Fruit fly (Drosophila melanogaster) whole organism, pupa: ENCODE measurements around the gene CG6184.

Experiments
- CG10348 ChIP-seq: fragments of 200-800 bp; sonication (Bioruptor generic); IDR thresholded peaks from 2 replicates; pipeline ENCODE4 v1.3.6; 2022; ENCODE audit warnings: missing biosample characterization, missing genetic modification characterization
- CG12605 ChIP-seq: fragments of 200-800 bp; sonication (Bioruptor generic); IDR thresholded peaks from 2 replicates; pipeline ENCODE4 v1.3.6; 2022; ENCODE audit warnings: missing biosample characterization, missing genetic modification characterization
- CG13204 ChIP-seq: fragments of 200-800 bp; sonication (Bioruptor generic); optimal IDR thresholded peaks from 2 replicates; lab custom pipeline; 2018; ENCODE audit warnings: missing biosample characterization, mild to moderate bottlenecking, missing genetic modification characterization, moderate library complexity
- CG14655 ChIP-seq: fragments of 200-800 bp; sonication (Bioruptor generic); optimal IDR thresholded peaks from 3 replicates; lab custom pipeline; 2017; ENCODE audit warnings: mild to moderate bottlenecking, missing biosample characterization, missing genetic modification reagents, missing genetic modification characterization
- CG15710 ChIP-seq: fragments of 200-800 bp; sonication (Bioruptor generic); optimal IDR thresholded peaks from 2 replicates; lab custom pipeline; 2018; ENCODE audit warnings: missing biosample characterization, mild to moderate bottlenecking, missing genetic modification characterization, moderate library complexity
- CG17806 ChIP-seq: fragments of 200-800 bp; sonication (Bioruptor generic); optimal IDR thresholded peaks from 2 replicates; lab custom pipeline; 2018; ENCODE audit warnings: missing biosample characterization, mild to moderate bottlenecking, missing genetic modification characterization, moderate library complexity
- CG32121 ChIP-seq: fragments of 200-800 bp; sonication (Bioruptor generic); IDR thresholded peaks from 2 replicates; pipeline ENCODE4 v1.3.6; 2022; ENCODE audit warnings: missing biosample characterization, missing genetic modification characterization
- CG34367 ChIP-seq: fragments of 200-800 bp; sonication (Bioruptor generic); optimal IDR thresholded peaks from 2 replicates; lab custom pipeline; 2018; ENCODE audit warnings: missing biosample characterization, mild to moderate bottlenecking, missing genetic modification characterization
- CG4496 ChIP-seq: fragments of 200-800 bp; sonication (Bioruptor generic); IDR thresholded peaks from 3 replicates; pipeline ENCODE4 v1.3.6; 2022; ENCODE audit warnings: missing biosample characterization, missing genetic modification characterization
- CG8159 ChIP-seq: fragments of 200-800 bp; sonication (Bioruptor generic); optimal IDR thresholded peaks from 3 replicates; lab custom pipeline; 2018; ENCODE audit warnings: missing biosample characterization, mild to moderate bottlenecking, missing genetic modification characterization, moderate library complexity
- CG8301 ChIP-seq: fragments of 200-800 bp; sonication (Bioruptor generic); optimal IDR thresholded peaks from 2 replicates; lab custom pipeline; 2018; ENCODE audit warnings: missing biosample characterization, mild to moderate bottlenecking, missing genetic modification characterization
- CG9948 ChIP-seq: fragments of 200-800 bp; sonication (Bioruptor generic); optimal IDR thresholded peaks from 2 replicates; lab custom pipeline; 2018; ENCODE audit warnings: missing biosample characterization, mild to moderate bottlenecking, missing genetic modification characterization, moderate library complexity
- D1 ChIP-seq: fragments of 200-800 bp; sonication (Bioruptor generic); optimal IDR thresholded peaks from 2 replicates; lab custom pipeline; 2018; ENCODE audit warnings: missing biosample characterization, mild to moderate bottlenecking, missing genetic modification characterization, moderate library complexity
- EcR ChIP-seq: fragments of 200-800 bp; sonication (Bioruptor generic); optimal IDR thresholded peaks from 3 replicates; lab custom pipeline; 2019; ENCODE audit warnings: missing biosample characterization, missing genetic modification characterization, mild to moderate bottlenecking, moderate library complexity, missing genetic modification reagents
- Ets98B ChIP-seq: fragments of 200-800 bp; sonication (Bioruptor generic); IDR thresholded peaks from 2 replicates; pipeline ENCODE4 v1.3.6; 2022; ENCODE audit warnings: missing biosample characterization, missing genetic modification characterization
- Pif1A ChIP-seq: fragments of 200-800 bp; sonication (Bioruptor generic); optimal IDR thresholded peaks from 3 replicates; lab custom pipeline; 2016; ENCODE audit warnings: missing biosample characterization, missing genetic modification characterization
- Pif1B ChIP-seq: fragments of 200-800 bp; sonication (Bioruptor generic); optimal IDR thresholded peaks from 3 replicates; lab custom pipeline; 2016; ENCODE audit warnings: missing biosample characterization, missing genetic modification characterization
- Snoo ChIP-seq: fragments of 200-800 bp; sonication (Bioruptor generic); optimal IDR thresholded peaks from 3 replicates; lab custom pipeline; 2017; ENCODE audit warnings: missing biosample characterization, mild to moderate bottlenecking, missing genetic modification characterization, inconsistent platforms
- fd96Ca ChIP-seq: fragments of 200-800 bp; sonication (Bioruptor generic); IDR thresholded peaks from 3 replicates; pipeline ENCODE4 v1.3.6; 2022; ENCODE audit warnings: missing biosample characterization, missing genetic modification characterization
- gl ChIP-seq: fragments of 200-800 bp; sonication (Bioruptor generic); optimal IDR thresholded peaks from 2 replicates; lab custom pipeline; 2018; ENCODE audit warnings: missing biosample characterization, mild to moderate bottlenecking, missing genetic modification characterization
- rn ChIP-seq: fragments of 200-800 bp; sonication (Bioruptor generic); IDR thresholded peaks from 2 replicates; pipeline ENCODE4 v1.3.6; 2022; ENCODE audit warnings: missing biosample characterization, missing genetic modification characterization

The CG6184 gene

DNA sequence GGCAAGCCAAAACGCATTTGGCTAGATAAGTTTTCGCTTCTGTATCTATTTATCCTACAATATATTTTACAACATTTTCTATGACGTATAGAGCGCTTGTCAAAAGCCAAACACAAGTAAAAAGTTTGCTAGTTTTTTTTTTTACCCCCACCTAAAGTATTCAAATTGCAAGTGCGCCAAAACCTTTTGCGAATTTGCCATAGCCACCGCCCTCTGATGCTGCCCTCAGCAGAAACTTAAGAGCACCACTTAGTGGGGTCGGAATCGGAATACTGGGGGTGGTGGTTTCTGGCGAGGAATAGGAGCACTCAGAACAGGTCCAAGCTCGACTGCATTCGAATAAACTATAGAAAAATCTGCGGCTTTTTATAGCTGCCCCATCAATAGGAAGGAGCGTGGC lies at the start of gene CG6184:
Gene CG6184, minus strand, starts transcription at position 101 of the 400 bp plus-strand sequence.
- TF ChIP-seq CG4496 (GFP tag; lab: Robert Waterston, UW) (no peak), CG8159 (no peak), rn (GFP tag; lab: Robert Waterston, UW) (no peak), CG34367 (tag; lab: Kevin White, UChicago) (no peak), CG14655 (no peak), CG32121 (GFP tag; lab: Robert Waterston, UW) (no peak), CG8301 (tag; lab: Kevin White, UChicago) (no peak), CG17806 (tag; lab: Kevin White, UChicago) (no peak), CG10348 (GFP tag; lab: Robert Waterston, UW) (no peak), Pif1B (GFP tag; lab: Kevin White, UChicago) (no peak), Snoo (tag; lab: Kevin White, UChicago) (no peak)

dm6 chr3R:19703398-19703797 lies 45.7 kb upstream of the CG6184 start:
- TF ChIP-seq CG4496 (GFP tag; lab: Robert Waterston, UW) (no peak), rn (GFP tag; lab: Robert Waterston, UW) (no peak), gl (tag; lab: Kevin White, UChicago) (no peak), D1 (tag; lab: Kevin White, UChicago) (no peak), CG8159 (no peak), CG15710 (tag; lab: Kevin White, UChicago) (no peak), CG17806 (tag; lab: Kevin White, UChicago) (no peak), Pif1A (GFP tag; lab: Kevin White, UChicago) (no peak), fd96Ca (GFP tag; lab: Robert Waterston, UW) (no peak), CG9948 (tag; lab: Kevin White, UChicago) (no peak), CG12605 (GFP tag; lab: Robert Waterston, UW) (no peak), Snoo (tag; lab: Kevin White, UChicago) (no peak)
- TF ChIP-seq, all 21 proteins: peak for 0

DNA sequence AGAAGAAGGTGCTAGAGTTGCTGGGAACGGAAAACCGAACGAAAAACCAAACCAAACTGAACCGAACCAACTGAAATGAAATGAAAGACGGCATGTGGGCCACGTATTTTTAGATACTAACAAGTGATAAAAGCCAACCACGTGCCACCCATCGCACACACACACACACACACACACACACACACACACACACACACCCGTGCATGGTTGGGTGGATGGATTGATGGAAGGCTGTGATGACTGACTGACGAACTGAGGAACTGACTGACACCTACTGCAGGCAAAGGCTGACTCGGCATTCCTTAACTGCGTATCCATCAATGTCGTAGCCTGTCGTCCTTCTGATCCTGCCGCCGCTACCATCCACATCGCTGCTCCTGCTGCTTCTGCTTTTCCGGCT lies 24.8 kb upstream of the CG6184 start:
- TF ChIP-seq CG10348 (GFP tag; lab: Robert Waterston, UW) (no peak), CG34367 (tag; lab: Kevin White, UChicago) (no peak), fd96Ca (GFP tag; lab: Robert Waterston, UW) (no peak), CG9948 (tag; lab: Kevin White, UChicago) (no peak), Ets98B (GFP tag; lab: Robert Waterston, UW) (no peak), CG8301 (tag; lab: Kevin White, UChicago) (no peak), Pif1B (GFP tag; lab: Kevin White, UChicago) (no peak), CG32121 (GFP tag; lab: Robert Waterston, UW) (no peak), Snoo (tag; lab: Kevin White, UChicago) (no peak), Pif1A (GFP tag; lab: Kevin White, UChicago) (no peak), CG12605 (GFP tag; lab: Robert Waterston, UW) (no peak), CG4496 (GFP tag; lab: Robert Waterston, UW) (no peak), CG17806 (tag; lab: Kevin White, UChicago) (no peak), D1 (tag; lab: Kevin White, UChicago) (no peak)
- TF ChIP-seq, all 21 proteins: peak for 0

DNA sequence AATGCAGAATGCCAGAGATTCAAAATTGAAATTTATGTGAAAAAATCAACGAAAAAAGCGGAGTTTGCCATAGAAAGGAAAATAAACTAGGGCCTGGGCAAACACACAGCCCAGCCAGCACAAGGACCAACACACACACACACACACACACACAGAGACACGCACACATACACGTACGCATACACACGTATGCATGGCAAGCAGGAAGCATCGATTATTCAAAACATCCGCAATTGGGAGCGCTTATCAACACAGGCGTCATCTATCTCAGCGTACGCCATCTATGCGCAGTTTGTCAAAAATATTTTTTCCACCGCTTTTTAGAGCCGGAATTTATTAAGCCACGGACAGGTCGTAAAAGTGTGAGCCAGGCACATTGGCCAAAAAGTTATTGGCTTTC lies 22.2 kb upstream of the CG6184 start:
- TF ChIP-seq EcR (no peak), CG4496 (GFP tag; lab: Robert Waterston, UW) (no peak), CG8159 (no peak), D1 (tag; lab: Kevin White, UChicago) (no peak), Pif1B (GFP tag; lab: Kevin White, UChicago) (no peak), CG8301 (tag; lab: Kevin White, UChicago) (no peak), CG9948 (tag; lab: Kevin White, UChicago) (no peak), gl (tag; lab: Kevin White, UChicago) (no peak), CG17806 (tag; lab: Kevin White, UChicago) (no peak), CG10348 (GFP tag; lab: Robert Waterston, UW) (no peak), CG13204 (GFP tag; lab: Kevin White, UChicago) (no peak), Ets98B (GFP tag; lab: Robert Waterston, UW) (no peak)

DNA sequence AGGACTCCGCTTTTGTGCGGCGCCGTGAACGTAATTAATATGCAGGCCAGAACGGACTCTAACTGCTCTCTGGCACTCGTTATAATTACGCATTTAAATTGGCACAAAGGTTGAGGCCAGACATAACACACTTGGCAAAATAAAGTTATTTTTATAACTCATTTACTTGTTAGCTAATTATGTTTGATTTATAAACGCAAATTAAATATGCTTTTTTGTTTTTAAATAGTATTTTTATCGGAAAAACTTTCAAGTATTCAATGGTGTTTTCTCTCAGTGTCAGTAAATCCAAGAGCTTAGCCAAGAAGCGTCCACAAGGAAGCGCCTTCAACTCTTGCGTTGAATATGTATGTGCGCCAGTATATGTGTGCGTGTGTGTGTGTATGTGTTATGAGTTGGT lies 15.2 kb upstream of the CG6184 start:
- no peak for TF ChIP-seq rn (GFP tag; lab: Robert Waterston, UW)
- no peak for TF ChIP-seq CG13204 (GFP tag; lab: Kevin White, UChicago)
- TF ChIP-seq EcR = no peak
- TF ChIP-seq fd96Ca (GFP tag; lab: Robert Waterston, UW) = no peak
- TF ChIP-seq Pif1B (GFP tag; lab: Kevin White, UChicago) = no peak
- no peak for TF ChIP-seq CG14655
- no peak for TF ChIP-seq CG34367 (tag; lab: Kevin White, UChicago)
- TF ChIP-seq Ets98B (GFP tag; lab: Robert Waterston, UW) = no peak
- no peak for TF ChIP-seq gl (tag; lab: Kevin White, UChicago)
- TF ChIP-seq D1 (tag; lab: Kevin White, UChicago) = no peak
- TF ChIP-seq Pif1A (GFP tag; lab: Kevin White, UChicago) = peak; percentile 24
- TF ChIP-seq CG32121 (GFP tag; lab: Robert Waterston, UW) = no peak; the same call in 1 of the 2 replicates
- no peak for TF ChIP-seq CG17806 (tag; lab: Kevin White, UChicago)
- TF ChIP-seq CG12605 (GFP tag; lab: Robert Waterston, UW) = no peak
- TF ChIP-seq CG9948 (tag; lab: Kevin White, UChicago) = no peak
- TF ChIP-seq CG4496 (GFP tag; lab: Robert Waterston, UW) = no peak
- TF ChIP-seq CG10348 (GFP tag; lab: Robert Waterston, UW) = no peak
- peak; percentile 20 for TF ChIP-seq CG15710 (tag; lab: Kevin White, UChicago)
- no peak for TF ChIP-seq CG8301 (tag; lab: Kevin White, UChicago)
- no peak for TF ChIP-seq Snoo (tag; lab: Kevin White, UChicago)
- peak; percentile 29 for TF ChIP-seq CG8159
